Fruit fly (Drosophila melanogaster) whole organism, wandering third instar larva: ENCODE measurements around the gene Ccdc85.

Experiments used
- CG32264 ChIP-seq: fragments of 200-800 bp; sonication (Bioruptor generic); optimal IDR thresholded peaks from 2 replicates; lab custom pipeline; 2016; ENCODE audit warnings: missing biosample characterization, missing genetic modification characterization
- CG9705 ChIP-seq: fragments of 200-800 bp; sonication (Bioruptor generic); optimal IDR thresholded peaks from 2 replicates; lab custom pipeline; 2018; ENCODE audit warnings: missing biosample characterization, mild to moderate bottlenecking, missing genetic modification characterization
- CrebA ChIP-seq: fragments of 200-800 bp; sonication (Bioruptor generic); optimal IDR thresholded peaks from 2 replicates; lab custom pipeline; 2016; ENCODE audit warnings: missing biosample characterization, mild to moderate bottlenecking, missing genetic modification characterization, borderline replicate concordance
- Dif ChIP-seq: fragments of 200-275, 200-300 bp; sonication (Bioruptor generic); optimal IDR thresholded peaks from 2 replicates; lab custom pipeline; 2018; ENCODE audit warnings: missing biosample characterization, missing genetic modification characterization; ENCODE audit not compliant: partially characterized antibody
- GATAd ChIP-seq: sonication (Bioruptor generic); optimal IDR thresholded peaks from 2 replicates; lab custom pipeline; 2016; ENCODE audit warnings: missing biosample characterization, missing genetic modification characterization
- HLH106 ChIP-seq: fragments of 200-800 bp; optimal IDR thresholded peaks from 3 replicates; lab custom pipeline; 2019; ENCODE audit warnings: missing biosample characterization, mild to moderate bottlenecking, missing genetic modification characterization, moderate library complexity
- Hnf4 ChIP-seq: fragments of 200-800 bp; sonication (Bioruptor generic); optimal IDR thresholded peaks from 2 replicates; lab custom pipeline; 2016; ENCODE audit warnings: missing biosample characterization, mild to moderate bottlenecking, missing genetic modification characterization
- Hr78 ChIP-seq: fragments of >200 bp; optimal IDR thresholded peaks from 2 replicates; lab custom pipeline; 2017; ENCODE audit warnings: missing biosample characterization, missing genetic modification characterization
- Jra ChIP-seq: sonication (Bioruptor generic); optimal IDR thresholded peaks from 2 replicates; lab custom pipeline; 2016; ENCODE audit warnings: missing biosample characterization, missing genetic modification characterization
- Mio ChIP-seq: sonication (Bioruptor generic); optimal IDR thresholded peaks from 2 replicates; lab custom pipeline; 2016; ENCODE audit warnings: missing biosample characterization, missing genetic modification characterization
- Myc ChIP-seq: fragments of >200 bp; optimal IDR thresholded peaks from 2 replicates; lab custom pipeline; 2017
- N ChIP-seq: fragments of >200 bp; optimal IDR thresholded peaks from 2 replicates; lab custom pipeline; 2018; ENCODE audit warnings: missing biosample characterization, missing external identifiers, missing genetic modification characterization
- OdsH ChIP-seq: fragments of 200-800 bp; sonication (Bioruptor generic); optimal IDR thresholded peaks from 2 replicates; lab custom pipeline; 2016; ENCODE audit warnings: missing biosample characterization, mild to moderate bottlenecking, missing genetic modification characterization
- Rel ChIP-seq, 2 experiments: fragments of 200-800 bp; sonication (Bioruptor generic) in 1 of 2; optimal IDR thresholded peaks; 2 replicates in 1 of 2; 3 replicates in 1 of 2; lab custom pipeline; 2016 to 2019; ENCODE audit warnings: mild to moderate bottlenecking in 2 of 2, missing biosample characterization in 2 of 2, missing genetic modification characterization in 2 of 2, moderate library complexity in 1 of 2
- Sp1 ChIP-seq: fragments of 200-800 bp; sonication (Bioruptor generic); optimal IDR thresholded peaks from 3 replicates; lab custom pipeline; 2019; ENCODE audit warnings: missing biosample characterization, mild to moderate bottlenecking, missing genetic modification characterization, moderate library complexity
- Vsx2 ChIP-seq: fragments of 200-300, 225-300 bp; sonication (Bioruptor generic); optimal IDR thresholded peaks from 2 replicates; lab custom pipeline; 2018; ENCODE audit warnings: missing biosample characterization, missing genetic modification characterization; ENCODE audit not compliant: partially characterized antibody
- br ChIP-seq: fragments of 200-800 bp; sonication (Bioruptor generic); optimal IDR thresholded peaks from 2 replicates; lab custom pipeline; 2016; ENCODE audit warnings: missing biosample characterization, missing genetic modification characterization
- brk ChIP-seq: fragments of 200-800 bp; sonication (Bioruptor generic); optimal IDR thresholded peaks from 2 replicates; lab custom pipeline; 2016; ENCODE audit warnings: missing biosample characterization, mild to moderate bottlenecking, missing genetic modification characterization
- dl ChIP-seq, 2 experiments: fragments of 175-275, 200-275 bp in 1 of 2; fragments of 200-275 bp in 1 of 2; sonication (Bioruptor generic); optimal IDR thresholded peaks; lab custom pipeline; 2018; ENCODE audit warnings: mild to moderate bottlenecking in 2 of 2, missing biosample characterization in 2 of 2, missing genetic modification characterization in 2 of 2, moderate library complexity in 2 of 2; ENCODE audit not compliant: partially characterized antibody in 2 of 2, insufficient read depth in 1 of 2
- dmrt93B ChIP-seq: fragments of 200-800 bp; sonication (Bioruptor generic); optimal IDR thresholded peaks from 2 replicates; lab custom pipeline; 2018; ENCODE audit warnings: missing biosample characterization, mild to moderate bottlenecking, missing genetic modification characterization
- dsf ChIP-seq: sonication (Bioruptor generic); optimal IDR thresholded peaks from 2 replicates; lab custom pipeline; 2016; ENCODE audit warnings: missing biosample characterization, missing genetic modification characterization, borderline replicate concordance
- ey ChIP-seq: fragments of 200-800 bp; sonication (Bioruptor generic); optimal IDR thresholded peaks from 2 replicates; lab custom pipeline; 2016; ENCODE audit warnings: missing biosample characterization, missing genetic modification characterization
- foxo ChIP-seq, 2 experiments: fragments of 200-800 bp; sonication (Bioruptor generic); optimal IDR thresholded peaks; 2 replicates in 1 of 2; 3 replicates in 1 of 2; lab custom pipeline; 2016 to 2017; ENCODE audit warnings: missing biosample characterization in 2 of 2, missing genetic modification characterization in 2 of 2
- fru ChIP-seq: fragments of 200-800 bp; sonication (Bioruptor generic); optimal IDR thresholded peaks from 3 replicates; lab custom pipeline; 2016; ENCODE audit warnings: missing biosample characterization, mild to moderate bottlenecking, missing genetic modification characterization
- h ChIP-seq: fragments of 200-800 bp; sonication (Bioruptor generic); optimal IDR thresholded peaks from 3 replicates; lab custom pipeline; 2016; ENCODE audit warnings: missing biosample characterization, mild to moderate bottlenecking, missing genetic modification characterization
- jim ChIP-seq: fragments of 175-275, 200-325 bp; sonication (Bioruptor generic); optimal IDR thresholded peaks from 2 replicates; lab custom pipeline; 2016; ENCODE audit warnings: missing biosample characterization, mild to moderate bottlenecking, missing genetic modification characterization
- lola ChIP-seq: fragments of >200 bp; optimal IDR thresholded peaks from 2 replicates; lab custom pipeline; 2017; ENCODE audit warnings: missing biosample characterization, missing genetic modification characterization
- pan ChIP-seq: fragments of >200 bp; optimal IDR thresholded peaks from 2 replicates; lab custom pipeline; 2017
- psq ChIP-seq: fragments of 200-800 bp; sonication (Bioruptor generic); optimal IDR thresholded peaks from 3 replicates; lab custom pipeline; 2017; ENCODE audit warnings: missing biosample characterization, mild to moderate bottlenecking, missing genetic modification characterization, moderate library complexity
- rgr ChIP-seq: fragments of 200-800 bp; sonication (Bioruptor generic); optimal IDR thresholded peaks from 3 replicates; lab custom pipeline; 2016; ENCODE audit warnings: missing biosample characterization, mild to moderate bottlenecking, missing genetic modification characterization
- sage ChIP-seq: fragments of 200-800 bp; sonication (Bioruptor generic); optimal IDR thresholded peaks from 2 replicates; lab custom pipeline; 2016; ENCODE audit warnings: missing biosample characterization, mild to moderate bottlenecking, missing genetic modification characterization
- sv ChIP-seq: fragments of 200-800 bp; sonication (Bioruptor generic); optimal IDR thresholded peaks from 3 replicates; lab custom pipeline; 2016; ENCODE audit warnings: missing biosample characterization, missing genetic modification characterization
- tai ChIP-seq: sonication (Bioruptor generic); optimal IDR thresholded peaks from 2 replicates; lab custom pipeline; 2016; ENCODE audit warnings: missing biosample characterization, missing genetic modification characterization
- usp ChIP-seq: fragments of >200 bp; optimal IDR thresholded peaks from 2 replicates; lab custom pipeline; 2017; ENCODE audit warnings: missing biosample characterization, missing genetic modification characterization
- woc ChIP-seq: sonication (Bioruptor generic); optimal IDR thresholded peaks from 2 replicates; lab custom pipeline; 2016; ENCODE audit warnings: missing biosample characterization, mild to moderate bottlenecking, missing genetic modification characterization

Ccdc85 gene

dm6 chr2L:3005483-3005882 is 6.4 kb downstream of the Ccdc85 start:
- TF ChIP-seq lola (no peak), Hnf4 (GFP tag; lab: Kevin White, UChicago) (no peak), CrebA (no peak), rgr (GFP tag; lab: Kevin White, UChicago) (no peak), dl (GFP tag; optimal IDR thresholded peaks at IDR 0.05; lab: Kevin White, UChicago; ENCODE audit: insufficient read depth in 1 of 2, partially characterized antibody in 2 of 2) (no peak), pan (no peak), Hr78 (GFP tag; lab: Kevin White, UChicago) (no peak), HLH106 (no peak), tai (no peak), sv (GFP tag; lab: Kevin White, UChicago) (no peak), Vsx2 (no peak), dsf (GFP tag; lab: Kevin White, UChicago) (no peak)

dm6 chr2L:3006194-3006593 is 7.1 kb downstream of the Ccdc85 start:
- no peak for TF ChIP-seq HLH106
- TF ChIP-seq OdsH (GFP tag; lab: Kevin White, UChicago), result no peak
- TF ChIP-seq Rel (GFP tag; optimal IDR thresholded peaks at IDR 0.05; lab: Kevin White, UChicago), result no peak
- TF ChIP-seq Rel (tag; optimal IDR thresholded peaks at IDR 0.05; lab: Kevin White, UChicago), result no peak
- no peak for TF ChIP-seq Dif (GFP tag; lab: Kevin White, UChicago)
- no peak for TF ChIP-seq Hnf4 (GFP tag; lab: Kevin White, UChicago)
- no peak for TF ChIP-seq br (GFP tag; lab: Kevin White, UChicago)
- TF ChIP-seq dmrt93B (GFP tag; lab: Kevin White, UChicago), result no peak
- TF ChIP-seq fru, result no peak
- no peak for TF ChIP-seq pan
- no peak for TF ChIP-seq Sp1 (GFP tag; lab: Kevin White, UChicago)

- TF ChIP-seq dsf (GFP tag; lab: Kevin White, UChicago) (no peak), CG9705 (no peak), ey (GFP tag; lab: Kevin White, UChicago) (no peak), OdsH (GFP tag; lab: Kevin White, UChicago) (no peak), psq (GFP tag; lab: Kevin White, UChicago) (no peak), CG32264 (no peak), CrebA (no peak), Vsx2 (no peak), Mio (GFP tag; lab: Kevin White, UChicago) (no peak), Jra (GFP tag; lab: Kevin White, UChicago) (no peak), sage (GFP tag; lab: Kevin White, UChicago) (no peak), GATAd (GFP tag; lab: Kevin White, UChicago) (no peak), dl (GFP tag; optimal IDR thresholded peaks at IDR 0.05; lab: Kevin White, UChicago; ENCODE audit: insufficient read depth in 1 of 2, partially characterized antibody in 2 of 2) (no peak), Hr78 (GFP tag; lab: Kevin White, UChicago) (no peak), usp (GFP tag; lab: Kevin White, UChicago) (no peak)
These were observed 7.9 kb downstream of the Ccdc85 start for dm6 chr2L:3006925-3007426.

DNA sequence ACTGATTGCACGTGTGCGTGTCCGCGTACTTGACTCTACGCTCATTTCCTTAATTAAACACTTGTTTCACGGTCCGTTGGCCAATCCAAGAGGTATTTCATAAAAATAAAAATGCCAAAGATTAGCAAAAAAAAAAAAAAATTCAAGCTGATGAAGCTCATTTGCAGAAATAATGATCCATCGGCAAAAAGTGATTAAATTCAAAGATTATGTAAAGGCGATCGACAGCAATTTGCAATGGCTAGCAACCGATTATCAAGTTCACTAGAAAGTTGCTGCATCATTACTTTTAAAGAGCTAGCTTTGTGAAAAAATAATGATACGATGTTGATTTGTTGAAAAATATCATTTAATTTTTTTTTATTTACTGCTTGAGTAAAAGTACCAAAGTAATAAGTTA is 10.4 kb downstream of the Ccdc85 start:
- TF ChIP-seq CG32264 (no peak), OdsH (GFP tag; lab: Kevin White, UChicago) (no peak), rgr (GFP tag; lab: Kevin White, UChicago) (no peak), br (GFP tag; lab: Kevin White, UChicago) (no peak), CG9705 (no peak), psq (GFP tag; lab: Kevin White, UChicago) (no peak), h (GFP tag; lab: Kevin White, UChicago) (no peak), dsf (GFP tag; lab: Kevin White, UChicago) (no peak), usp (GFP tag; lab: Kevin White, UChicago) (no peak), Hnf4 (GFP tag; lab: Kevin White, UChicago) (no peak), pan (no peak), brk (no peak), Vsx2 (no peak), Dif (GFP tag; lab: Kevin White, UChicago) (no peak), HLH106 (no peak)

- peak in 1 of 2 experiments; percentile 67 for TF ChIP-seq foxo (GFP tag; optimal IDR thresholded peaks at IDR 0.05; lab: Kevin White, UChicago)
- TF ChIP-seq Dif (GFP tag; lab: Kevin White, UChicago), result no peak
- no peak for TF ChIP-seq brk
- no peak for TF ChIP-seq Rel (GFP tag; optimal IDR thresholded peaks at IDR 0.05; lab: Kevin White, UChicago)
- TF ChIP-seq Rel (tag; optimal IDR thresholded peaks at IDR 0.05; lab: Kevin White, UChicago), result no peak
- TF ChIP-seq N, result no peak
- TF ChIP-seq Myc, result no peak
- TF ChIP-seq Vsx2, result no peak
- no peak for TF ChIP-seq tai
- no peak for TF ChIP-seq usp (GFP tag; lab: Kevin White, UChicago)
- TF ChIP-seq Hnf4 (GFP tag; lab: Kevin White, UChicago), result no peak
- TF ChIP-seq dsf (GFP tag; lab: Kevin White, UChicago), result no peak
- TF ChIP-seq woc (GFP tag; lab: Kevin White, UChicago), result peak; percentile 61
- peak; percentile 42 for TF ChIP-seq jim (GFP tag; lab: Kevin White, UChicago)
- no peak for TF ChIP-seq dl (GFP tag; optimal IDR thresholded peaks at IDR 0.05; lab: Kevin White, UChicago; ENCODE audit: insufficient read depth in 1 of 2, partially characterized antibody in 2 of 2)
- no peak for TF ChIP-seq GATAd (GFP tag; lab: Kevin White, UChicago)
- peak; percentile 66 for TF ChIP-seq ey (GFP tag; lab: Kevin White, UChicago)
- peak; percentile 69 for TF ChIP-seq HLH106
- TF ChIP-seq h (GFP tag; lab: Kevin White, UChicago), result peak; percentile 74
- no peak for TF ChIP-seq Jra (GFP tag; lab: Kevin White, UChicago)
- peak; percentile 68 for TF ChIP-seq Sp1 (GFP tag; lab: Kevin White, UChicago)
- peak; percentile 78 for TF ChIP-seq br (GFP tag; lab: Kevin White, UChicago)
- TF ChIP-seq dmrt93B (GFP tag; lab: Kevin White, UChicago), result peak; percentile 38
- TF ChIP-seq sage (GFP tag; lab: Kevin White, UChicago), result no peak
- peak; percentile 80 for TF ChIP-seq fru
- TF ChIP-seq lola, result no peak
- no peak for TF ChIP-seq CrebA
These were observed 12.4 kb downstream of the Ccdc85 start for dm6 chr2L:3011484-3011883.
